Worm (Caenorhabditis elegans) whole organism, L1 larva: ENCODE results near the gene decr-1.2.

Source experiments
- C16A3.4 ChIP-seq: fragments of 150-350 bp; optimal IDR thresholded peaks from 2 replicates; lab custom pipeline; 2014; ENCODE audit warnings: missing biosample characterization, missing genetic modification characterization
- nhr-77 ChIP-seq: fragments of 150-350 bp; optimal IDR thresholded peaks from 2 replicates; lab custom pipeline; 2014; ENCODE audit warnings: missing biosample characterization, missing genetic modification characterization
- pax-3 ChIP-seq: fragments of 200-800 bp; sonication (Bioruptor generic); optimal IDR thresholded peaks from 2 replicates; lab custom pipeline; 2018; ENCODE audit warnings: mild to moderate bottlenecking, missing genetic modification characterization, moderate library complexity, missing compliant biosample characterization
- unc-98 ChIP-seq: fragments of 200-800 bp; sonication (Bioruptor generic); IDR thresholded peaks from 2 replicates; pipeline ENCODE4 v1.3.6; 2022; ENCODE audit warnings: missing genetic modification characterization, missing compliant biosample characterization

- TF ChIP-seq unc-98 (GFP tag; lab: Robert Waterston, UW) = no peak
- TF ChIP-seq C16A3.4 = no peak
- TF ChIP-seq nhr-77 = no peak
- no peak for TF ChIP-seq pax-3 (tag; lab: Kevin White, UChicago)
Measured at ce11 chrII:8504074-8504724, 41.2 kb upstream of the decr-1.2 start.
